Fruit fly (Drosophila melanogaster): ENCODE data around the gene CG18418.

Gene CG18418

DNA sequence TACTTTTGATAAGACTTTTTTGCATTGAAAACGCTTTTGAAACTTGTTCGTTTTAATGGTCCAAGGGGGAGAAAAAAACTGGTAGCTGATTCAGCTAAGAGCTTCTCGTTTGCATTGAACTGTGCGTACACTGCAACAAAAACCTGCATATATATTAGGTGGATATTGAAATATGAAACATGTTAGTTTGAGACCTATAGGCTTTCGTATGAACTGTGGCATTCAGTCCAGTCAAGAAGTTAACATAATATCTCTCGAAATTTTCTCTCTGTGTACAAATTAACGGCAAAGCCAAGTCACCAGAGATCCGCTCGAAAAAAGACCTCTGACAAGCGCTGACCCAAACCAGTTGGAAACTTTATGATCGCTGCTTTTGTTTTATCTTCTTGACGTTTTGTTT is 8.2 kb upstream of the CG18418 start (continued):
- peak; percentile 71 for TF ChIP-seq CG3847 (GFP tag; IDR thresholded peaks at IDR 0.05)
- peak; percentile 79 for TF ChIP-seq CrebB (tag; optimal IDR thresholded peaks at IDR 0.05)
- peak; percentile 76 for TF ChIP-seq CG6272 (GFP tag; IDR thresholded peaks at IDR 0.05)
- peak; percentile 65 for TF ChIP-seq eyg (GFP tag; optimal IDR thresholded peaks at IDR 0.05)
- peak; percentile 65; the same call in 1 of the 2 replicates for TF ChIP-seq aop (GFP tag; IDR thresholded peaks at IDR 0.05)
- TF ChIP-seq E2f1 (GFP tag; IDR thresholded peaks at IDR 0.05) = peak; percentile 83
- no peak for TF ChIP-seq CG14860 (GFP tag; IDR thresholded peaks at IDR 0.05; ENCODE audit: partially characterized antibody)
- TF ChIP-seq CG5245 (GFP tag; optimal IDR thresholded peaks at IDR 0.05) = peak; percentile 79
- TF ChIP-seq dm (GFP tag; optimal IDR thresholded peaks at IDR 0.05) = peak; percentile 64
- no peak for TF ChIP-seq sima (GFP tag; optimal IDR thresholded peaks at IDR 0.05)
- peak; percentile 63 for TF ChIP-seq CG13775 (GFP tag; optimal IDR thresholded peaks at IDR 0.05)
- no peak for TF ChIP-seq tna (GFP tag; IDR thresholded peaks at IDR 0.05; ENCODE audit: partially characterized antibody)
- peak; percentile 83 for TF ChIP-seq Mrtf (GFP tag; IDR thresholded peaks at IDR 0.05)
- peak; percentile 63 for TF ChIP-seq CG10274 (GFP tag; optimal IDR thresholded peaks at IDR 0.05)
- TF ChIP-seq CG12299 (tag; optimal IDR thresholded peaks at IDR 0.05) = peak; percentile 66
- TF ChIP-seq CG10267 (tag; optimal IDR thresholded peaks at IDR 0.05) = peak; percentile 72
- TF ChIP-seq insv (GFP tag; optimal IDR thresholded peaks at IDR 0.05) = no peak
- TF ChIP-seq cg (GFP tag; optimal IDR thresholded peaks at IDR 0.05) = no peak
- no peak for TF ChIP-seq Sry-β (GFP tag; optimal IDR thresholded peaks at IDR 0.05)
- TF ChIP-seq Lpt (GFP tag; optimal IDR thresholded peaks at IDR 0.05) = no peak
- TF ChIP-seq CG1529 (GFP tag; optimal IDR thresholded peaks at IDR 0.05) = peak; percentile 71
- TF ChIP-seq Gsc (GFP tag; IDR thresholded peaks at IDR 0.05) = peak; percentile 62
- peak; percentile 78; the same call in 2 of the 3 replicates for TF ChIP-seq gce (GFP tag; IDR thresholded peaks at IDR 0.05)
- TF ChIP-seq CG6654 (GFP tag; optimal IDR thresholded peaks at IDR 0.05) = peak; percentile 61
- TF ChIP-seq bab2 (GFP tag; optimal IDR thresholded peaks at IDR 0.05) = peak; percentile 81
- TF ChIP-seq CG32772 (GFP tag; IDR thresholded peaks at IDR 0.05) = peak; percentile 83
- TF ChIP-seq CG7372 (GFP tag; IDR thresholded peaks at IDR 0.05) = peak; percentile 90
- TF ChIP-seq CG3163 (GFP tag; optimal IDR thresholded peaks at IDR 0.05) = peak; percentile 65
- peak; percentile 74 for TF ChIP-seq sqz (GFP tag; optimal IDR thresholded peaks at IDR 0.05)
- no peak for TF ChIP-seq Kr (GFP tag; optimal IDR thresholded peaks at IDR 0.05)
- peak; percentile 48 for TF ChIP-seq slou (GFP tag; optimal IDR thresholded peaks at IDR 0.05)
- TF ChIP-seq CG14441 (GFP tag; IDR thresholded peaks at IDR 0.05) = peak; percentile 88
- TF ChIP-seq twi (tag; optimal IDR thresholded peaks at IDR 0.05) = no peak
- TF ChIP-seq NK7.1 (GFP tag; optimal IDR thresholded peaks at IDR 0.05) = peak; percentile 53
- TF ChIP-seq Taf1 (GFP tag; IDR thresholded peaks at IDR 0.05) = 0 out of 2 replicates have a peak, but pooled peaks have one; percentile 43
- TF ChIP-seq CG4617 (GFP tag; optimal IDR thresholded peaks at IDR 0.05; ENCODE audit: borderline replicate concordance) = peak; percentile 36
- TF ChIP-seq CG13424 (tag; optimal IDR thresholded peaks at IDR 0.05) = peak; percentile 88
- peak; percentile 6 for TF ChIP-seq kni (GFP tag; optimal IDR thresholded peaks at IDR 0.05)
- peak; percentile 76 for TF ChIP-seq CG7357 (GFP tag; IDR thresholded peaks at IDR 0.05)
- TF ChIP-seq zen (tag; optimal IDR thresholded peaks at IDR 0.05) = peak; percentile 53
- peak; percentile 30 for TF ChIP-seq CG2116 (GFP tag; optimal IDR thresholded peaks at IDR 0.05)
- peak; percentile 67 for TF ChIP-seq CG1233 (GFP tag; optimal IDR thresholded peaks at IDR 0.05)
- TF ChIP-seq CG17802 (tag; optimal IDR thresholded peaks at IDR 0.05) = peak; percentile 70
- TF ChIP-seq pum (GFP tag; optimal IDR thresholded peaks at IDR 0.05) = peak; percentile 71
- no peak for TF ChIP-seq Opbp (GFP tag; IDR thresholded peaks at IDR 0.05; ENCODE audit: partially characterized antibody)
- TF ChIP-seq org-1 (GFP tag; optimal IDR thresholded peaks at IDR 0.05) = peak; percentile 62
- TF ChIP-seq Aef1 (GFP tag; IDR thresholded peaks at IDR 0.05) = peak; percentile 86
- peak; percentile 79 for TF ChIP-seq odd (GFP tag; optimal IDR thresholded peaks at IDR 0.05)
- no peak for TF ChIP-seq CG10543 (GFP tag; optimal IDR thresholded peaks at IDR 0.05)
- peak; percentile 80 for TF ChIP-seq CG16863 (GFP tag; optimal IDR thresholded peaks at IDR 0.05)
- no peak for TF ChIP-seq CG17912 (GFP tag; optimal IDR thresholded peaks at IDR 0.05)
